Worm (Caenorhabditis elegans): ENCODE results near the gene sre-41.

The sre-41 gene

DNA sequence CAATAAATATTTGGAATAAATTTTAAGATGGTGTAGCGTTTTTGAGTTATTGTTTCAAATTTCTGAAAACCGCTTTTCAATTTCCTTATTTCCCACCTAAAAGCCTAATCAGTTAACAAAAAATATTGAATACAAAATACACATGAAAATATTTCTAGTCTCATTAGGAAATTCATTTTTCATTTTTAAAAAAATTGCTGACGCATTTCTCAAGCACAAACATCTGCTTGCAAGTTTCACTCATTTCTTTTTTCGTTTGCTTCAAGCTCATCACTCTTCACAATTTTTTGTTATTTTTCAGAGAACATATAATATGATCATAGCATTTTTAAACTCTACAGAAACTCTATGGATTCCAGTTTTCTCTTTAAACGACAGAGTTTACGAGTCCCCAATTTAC, at the start of gene sre-41:
sre-41 (plus strand) TSS at position 301 of the 400 bp plus-strand sequence.
- TF ChIP-seq ztf-25 (GFP tag; IDR thresholded peaks at IDR 0.05): no peak
- no peak for TF ChIP-seq ceh-91 (GFP tag; IDR thresholded peaks at IDR 0.05)
- TF ChIP-seq madf-6 (GFP tag; IDR thresholded peaks at IDR 0.05): no peak
- no peak for TF ChIP-seq ztf-3 (GFP tag; optimal IDR thresholded peaks at IDR 0.05)
- TF ChIP-seq dpff-1 (tag; optimal IDR thresholded peaks at IDR 0.05): no peak
- no peak for TF ChIP-seq nfya-2 (GFP tag; IDR thresholded peaks at IDR 0.05)
- no peak for TF ChIP-seq ztf-26 (tag; optimal IDR thresholded peaks at IDR 0.05)
- TF ChIP-seq dox-1 (GFP tag; IDR thresholded peaks at IDR 0.05): no peak
- TF ChIP-seq lsl-1 (GFP tag; optimal IDR thresholded peaks at IDR 0.05): no peak
- no peak for TF ChIP-seq Y53F4B.3 (GFP tag; IDR thresholded peaks at IDR 0.05)
- no peak for TF ChIP-seq ztf-18 (tag; optimal IDR thresholded peaks at IDR 0.05)

DNA sequence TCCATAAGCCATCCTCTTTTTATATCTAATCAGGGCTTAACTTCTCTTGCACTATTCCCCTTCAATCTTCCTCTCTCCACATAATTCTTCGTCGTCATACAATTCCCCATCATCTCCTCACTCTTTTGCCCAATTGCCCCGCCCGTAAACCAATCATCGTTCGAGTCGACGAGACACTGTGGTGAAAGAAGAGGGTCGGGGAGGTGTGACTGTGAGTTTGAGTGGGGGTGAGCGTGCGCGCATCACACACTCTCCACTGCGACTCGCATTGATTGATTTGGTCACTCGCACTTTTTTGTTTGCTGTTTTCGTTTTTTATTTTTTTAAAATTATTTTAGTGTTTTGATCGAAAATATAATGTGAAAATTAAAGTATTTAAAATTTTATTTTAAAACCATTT, 48.9 kb upstream of the sre-41 start:
- no peak for TF ChIP-seq dox-1 (GFP tag; IDR thresholded peaks at IDR 0.05)
- TF ChIP-seq nfyb-1 (GFP tag; IDR thresholded peaks at IDR 0.05): peak; percentile 98
- no peak for TF ChIP-seq ccch-3 (GFP tag; optimal IDR thresholded peaks at IDR 0.05)
- no peak for TF ChIP-seq B0261.1 (tag; optimal IDR thresholded peaks at IDR 0.05)
- TF ChIP-seq snpc-4 (GFP tag; optimal IDR thresholded peaks at IDR 0.05): no peak
- peak in 2 of 4 experiments; percentile 13 to 37 for TF ChIP-seq snpc-4 (tag; optimal IDR thresholded peaks at IDR 0.05)
- no peak for TF ChIP-seq F33H1.4 (GFP tag; IDR thresholded peaks at IDR 0.05)
- TF ChIP-seq D2030.7 (GFP tag; IDR thresholded peaks at IDR 0.05): no peak
- peak; percentile 56 for TF ChIP-seq ceh-27 (GFP tag; optimal IDR thresholded peaks at IDR 0.05)
- TF ChIP-seq efl-1 (GFP tag; optimal IDR thresholded peaks at IDR 0.05): no peak
- TF ChIP-seq him-1 (tag; optimal IDR thresholded peaks at IDR 0.05): no peak
- TF ChIP-seq ztf-26 (tag; optimal IDR thresholded peaks at IDR 0.05): no peak
- no peak for TF ChIP-seq F55B11.4 (tag; optimal IDR thresholded peaks at IDR 0.05; ENCODE audit: borderline replicate concordance, insufficient read depth)
- TF ChIP-seq attf-6 (GFP tag; IDR thresholded peaks at IDR 0.05): no peak
- peak in 1 of 3 experiments; percentile 10 for TF ChIP-seq lin-35 (GFP tag; optimal IDR thresholded peaks at IDR 0.05)
- no peak for TF ChIP-seq die-1 (tag; optimal IDR thresholded peaks at IDR 0.05)
- TF ChIP-seq dpff-1 (tag; optimal IDR thresholded peaks at IDR 0.05): no peak
- TF ChIP-seq ceh-91 (GFP tag; IDR thresholded peaks at IDR 0.05): no peak
- peak; percentile 90 for TF ChIP-seq hmg-1.2 (GFP tag; IDR thresholded peaks at IDR 0.05)
- TF ChIP-seq K12H6.12 (tag; optimal IDR thresholded peaks at IDR 0.05): peak; percentile 0
- TF ChIP-seq repo-1 (tag; optimal IDR thresholded peaks at IDR 0.05): no peak
- no peak for TF ChIP-seq fkh-3 (tag; optimal IDR thresholded peaks at IDR 0.05)
- peak; percentile 59 for TF ChIP-seq lin-40 (tag; optimal IDR thresholded peaks at IDR 0.05)
- TF ChIP-seq ekl-4 (GFP tag; IDR thresholded peaks at IDR 0.05): no peak
- TF ChIP-seq lir-1 (GFP tag; conservative IDR thresholded peaks at IDR 0.05): peak; percentile 96

DNA sequence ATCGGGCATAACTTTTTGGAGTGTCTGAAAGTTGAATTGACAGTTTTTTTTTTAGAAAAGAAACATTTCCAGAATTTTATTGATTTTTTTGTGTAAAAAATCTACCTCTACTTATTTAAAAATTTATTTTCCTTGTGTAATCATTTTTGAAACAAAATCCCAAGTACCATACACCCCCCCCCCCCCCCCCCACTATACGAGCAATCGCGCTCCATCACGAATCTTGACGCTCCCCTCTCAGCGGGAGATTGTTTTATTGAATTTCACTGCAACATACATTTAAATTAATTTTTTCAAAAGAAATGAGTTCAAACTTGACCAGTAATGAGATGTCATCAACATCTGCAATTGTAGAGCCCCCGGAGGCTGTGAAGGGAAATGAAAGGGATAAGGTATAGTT, 48.4 kb upstream of the sre-41 start, which contains the start of gene sop-2:
sop-2 (plus strand) TSS at position 301 of the 400 bp plus-strand sequence.
- no peak for TF ChIP-seq F49E8.2 (tag; optimal IDR thresholded peaks at IDR 0.05; ENCODE audit: insufficient read depth)
- TF ChIP-seq F39B2.1 (GFP tag; IDR thresholded peaks at IDR 0.05): no peak
- TF ChIP-seq ceh-40 (GFP tag; IDR thresholded peaks at IDR 0.05): no peak
- no peak for TF ChIP-seq dpl-1 (GFP tag; optimal IDR thresholded peaks at IDR 0.05)
- no peak for TF ChIP-seq efl-1 (GFP tag; optimal IDR thresholded peaks at IDR 0.05)
- no peak for TF ChIP-seq B0019.2 (GFP tag; conservative IDR thresholded peaks at IDR 0.05)
- TF ChIP-seq him-1 (tag; optimal IDR thresholded peaks at IDR 0.05): no peak
- no peak for TF ChIP-seq snpc-1.1 (tag; optimal IDR thresholded peaks at IDR 0.05; ENCODE audit: insufficient read depth)
- TF ChIP-seq mes-4 (tag; optimal IDR thresholded peaks at IDR 0.05): no peak
- no peak for TF ChIP-seq lag-1 (GFP tag; IDR thresholded peaks at IDR 0.05)
- no peak for TF ChIP-seq ekl-4 (GFP tag; IDR thresholded peaks at IDR 0.05)
- no peak for TF ChIP-seq ztf-28 (GFP tag; IDR thresholded peaks at IDR 0.05)
- TF ChIP-seq D2030.7 (GFP tag; IDR thresholded peaks at IDR 0.05): no peak
- TF ChIP-seq F37B4.10 (GFP tag; IDR thresholded peaks at IDR 0.05): no peak
- no peak for TF ChIP-seq aptf-2 (GFP tag; conservative IDR thresholded peaks at IDR 0.05)
- no peak for TF ChIP-seq F33H1.4 (GFP tag; IDR thresholded peaks at IDR 0.05)
- no peak for TF ChIP-seq madf-6 (GFP tag; IDR thresholded peaks at IDR 0.05)
- TF ChIP-seq attf-3 (GFP tag; conservative IDR thresholded peaks at IDR 0.05): no peak
- TF ChIP-seq T07F8.4 (tag; optimal IDR thresholded peaks at IDR 0.05): no peak
- no peak for TF ChIP-seq rcor-1 (GFP tag; IDR thresholded peaks at IDR 0.05)

Measured in whole organism, young adult.